Worm (Caenorhabditis elegans) whole organism, L1 larva: ENCODE results near the gene sec-24.1.

Experiments
- C16A3.4 ChIP-seq: fragments of 150-350 bp; optimal IDR thresholded peaks from 2 replicates; lab custom pipeline; 2014; ENCODE audit warnings: missing biosample characterization, missing genetic modification characterization
- alr-1 ChIP-seq: fragments of 200-800 bp; sonication (Bioruptor generic); optimal IDR thresholded peaks from 2 replicates; lab custom pipeline; 2018; ENCODE audit warnings: borderline replicate concordance, mild to moderate bottlenecking, missing genetic modification characterization, missing compliant biosample characterization
- aly-2 ChIP-seq: fragments of 150-350 bp; optimal IDR thresholded peaks from 2 replicates; lab custom pipeline; 2014; ENCODE audit warnings: missing biosample characterization, missing genetic modification characterization
- ama-1 ChIP-seq: fragments of 150-350 bp; optimal IDR thresholded peaks from 2 replicates; lab custom pipeline; 2014
- blmp-1 ChIP-seq: fragments of 150-350 bp; optimal IDR thresholded peaks from 2 replicates; lab custom pipeline; 2014; ENCODE audit warnings: missing biosample characterization, missing genetic modification characterization
- ceh-8 ChIP-seq: fragments of 200-800 bp; sonication (Bioruptor generic); optimal IDR thresholded peaks from 2 replicates; lab custom pipeline; 2018; ENCODE audit warnings: mild to moderate bottlenecking, missing genetic modification characterization, moderate library complexity, missing compliant biosample characterization
- ceh-82 ChIP-seq, 3 experiments: fragments of 150-350 bp in 1 of 3; sonication (generic microtip) in 2 of 3; optimal IDR thresholded peaks; 2 replicates each; lab custom pipeline; 2014 to 2017; ENCODE audit warnings: missing biosample characterization in 3 of 3, missing genetic modification characterization in 3 of 3
- ceh-90 ChIP-seq: sonication (generic microtip); optimal IDR thresholded peaks from 2 replicates; lab custom pipeline; 2016; ENCODE audit warnings: missing genetic modification characterization, missing compliant biosample characterization
- dpl-1 ChIP-seq, 3 experiments: fragments of 150-350 bp in 2 of 3; sonication (generic microtip) in 1 of 3; optimal IDR thresholded peaks; 2 replicates each; lab custom pipeline; 2014 to 2017; ENCODE audit warnings: missing biosample characterization in 3 of 3, missing genetic modification characterization in 3 of 3, missing genetic modification reagents in 3 of 3
- efl-1 ChIP-seq, 4 experiments: fragments of 150-350 bp; optimal IDR thresholded peaks in 3 of 4; peaks in 1 of 4; 1 replicate in 1 of 4; 2 replicates in 3 of 4; lab custom pipeline; 2014; ENCODE audit warnings: missing biosample characterization in 2 of 4, missing genetic modification characterization in 2 of 4, missing genetic modification reagents in 2 of 4
- egl-27 ChIP-seq, 2 experiments: fragments of 150-350 bp in 1 of 2; sonication (generic microtip); optimal IDR thresholded peaks; 3 replicates each; lab custom pipeline; 2017 to 2018; ENCODE audit warnings: missing biosample characterization in 2 of 2, missing genetic modification characterization in 2 of 2, missing genetic modification reagents in 2 of 2
- elt-3 ChIP-seq, 6 experiments: fragments of 150-350 bp in 1 of 6; sonication (generic microtip); optimal IDR thresholded peaks; 2 replicates each; lab custom pipeline; 2017 to 2018; ENCODE audit warnings: missing biosample characterization in 6 of 6, missing genetic modification characterization in 6 of 6, inconsistent platforms in 1 of 6
- fkh-4 ChIP-seq: sonication (generic microtip); optimal IDR thresholded peaks from 2 replicates; lab custom pipeline; 2016; ENCODE audit warnings: missing compliant biosample characterization, missing genetic modification characterization, borderline replicate concordance
- fkh-8 ChIP-seq: sonication (generic microtip); optimal IDR thresholded peaks from 2 replicates; lab custom pipeline; 2016; ENCODE audit warnings: mild to moderate bottlenecking, missing genetic modification characterization, missing compliant biosample characterization
- fos-1 ChIP-seq: fragments of 150-350 bp; optimal IDR thresholded peaks from 2 replicates; lab custom pipeline; 2014; ENCODE audit warnings: missing biosample characterization, missing genetic modification characterization
- isw-1 ChIP-seq: fragments of 200-800 bp; sonication (Bioruptor generic); IDR thresholded peaks from 2 replicates; pipeline ENCODE4 v1.3.6; 2022; ENCODE audit warnings: missing genetic modification characterization, missing compliant biosample characterization
- lin-13 ChIP-seq: fragments of 150-350 bp; optimal IDR thresholded peaks from 2 replicates; lab custom pipeline; 2014; ENCODE audit warnings: missing biosample characterization, missing genetic modification reagents, missing genetic modification characterization
- lin-35 ChIP-seq, 2 experiments: fragments of 150-350 bp; optimal IDR thresholded peaks; 2 replicates each; lab custom pipeline; 2014; ENCODE audit warnings: missing biosample characterization in 2 of 2, missing genetic modification characterization in 2 of 2, missing genetic modification reagents in 2 of 2
- lin-39 ChIP-seq: fragments of 150-350 bp; optimal IDR thresholded peaks from 2 replicates; lab custom pipeline; 2014; ENCODE audit warnings: missing biosample characterization, missing genetic modification reagents, missing genetic modification characterization
- lsy-2 ChIP-seq, 2 experiments: fragments of 150-350 bp; optimal IDR thresholded peaks; 2 replicates each; lab custom pipeline; 2014; ENCODE audit warnings: missing biosample characterization in 2 of 2, missing genetic modification characterization in 2 of 2
- mep-1 ChIP-seq: fragments of 150-350 bp; optimal IDR thresholded peaks from 2 replicates; lab custom pipeline; 2014; ENCODE audit warnings: missing biosample characterization, missing genetic modification characterization
- nhr-12 ChIP-seq: sonication (generic microtip); optimal IDR thresholded peaks from 2 replicates; lab custom pipeline; 2017; ENCODE audit warnings: missing biosample characterization, missing genetic modification characterization
- nhr-28 ChIP-seq: fragments of 150-350 bp; optimal IDR thresholded peaks from 2 replicates; lab custom pipeline; 2014; ENCODE audit warnings: missing biosample characterization, missing genetic modification characterization
- nhr-71 ChIP-seq: sonication (generic microtip); optimal IDR thresholded peaks from 2 replicates; lab custom pipeline; 2016; ENCODE audit warnings: mild to moderate bottlenecking, missing genetic modification characterization, moderate library complexity, missing compliant biosample characterization
- nhr-76 ChIP-seq: sonication (generic microtip); optimal IDR thresholded peaks from 2 replicates; lab custom pipeline; 2017; ENCODE audit warnings: missing biosample characterization, missing genetic modification characterization
- nhr-77 ChIP-seq: fragments of 150-350 bp; optimal IDR thresholded peaks from 2 replicates; lab custom pipeline; 2014; ENCODE audit warnings: missing biosample characterization, missing genetic modification characterization
- nhr-85 ChIP-seq: sonication (generic microtip); peaks from one replicate; lab custom pipeline; 2016; ENCODE audit warnings: missing genetic modification characterization, inconsistent platforms, missing compliant biosample characterization
- nhr-90 ChIP-seq: sonication (generic microtip); optimal IDR thresholded peaks from 2 replicates; lab custom pipeline; 2016; ENCODE audit warnings: mild to moderate bottlenecking, missing genetic modification characterization, missing compliant biosample characterization; ENCODE audit not compliant: poor library complexity
- pax-3 ChIP-seq: fragments of 200-800 bp; sonication (Bioruptor generic); optimal IDR thresholded peaks from 2 replicates; lab custom pipeline; 2018; ENCODE audit warnings: mild to moderate bottlenecking, missing genetic modification characterization, moderate library complexity, missing compliant biosample characterization
- skn-1 ChIP-seq: fragments of 150-350 bp; optimal IDR thresholded peaks from 2 replicates; lab custom pipeline; 2014; ENCODE audit warnings: missing biosample characterization, missing genetic modification characterization
- snu-23 ChIP-seq: sonication (generic microtip); optimal IDR thresholded peaks from 2 replicates; lab custom pipeline; 2016; ENCODE audit warnings: missing genetic modification characterization, missing compliant biosample characterization
- swsn-7 ChIP-seq: sonication (generic microtip); optimal IDR thresholded peaks from 2 replicates; lab custom pipeline; 2016; ENCODE audit warnings: missing genetic modification characterization, missing compliant biosample characterization
- tbx-2 ChIP-seq: sonication (generic microtip); optimal IDR thresholded peaks from 2 replicates; lab custom pipeline; 2016; ENCODE audit warnings: missing genetic modification characterization, missing compliant biosample characterization
- unc-86 ChIP-seq: sonication (generic microtip); optimal IDR thresholded peaks from 2 replicates; lab custom pipeline; 2016; ENCODE audit warnings: missing genetic modification characterization, missing compliant biosample characterization
- unc-98 ChIP-seq: fragments of 200-800 bp; sonication (Bioruptor generic); IDR thresholded peaks from 2 replicates; pipeline ENCODE4 v1.3.6; 2022; ENCODE audit warnings: missing genetic modification characterization, missing compliant biosample characterization
- vab-15 ChIP-seq: sonication (generic microtip); optimal IDR thresholded peaks from 2 replicates; lab custom pipeline; 2017; ENCODE audit warnings: missing genotype, mild to moderate bottlenecking, missing genetic modification characterization, missing compliant biosample characterization
- zip-4 ChIP-seq: fragments of 200-800 bp; sonication (Bioruptor generic); optimal IDR thresholded peaks from 2 replicates; lab custom pipeline; 2018; ENCODE audit warnings: mild to moderate bottlenecking, missing genetic modification characterization, moderate library complexity, missing compliant biosample characterization
- ztf-11 ChIP-seq, 2 experiments: sonication (generic microtip); optimal IDR thresholded peaks; 2 replicates each; lab custom pipeline; 2016 to 2017; ENCODE audit warnings: missing genetic modification characterization in 2 of 2, missing biosample characterization in 1 of 2, missing compliant biosample characterization in 1 of 2
- ztf-4 ChIP-seq: fragments of 150-350 bp; optimal IDR thresholded peaks from 2 replicates; lab custom pipeline; 2014; ENCODE audit warnings: missing biosample characterization, missing genetic modification characterization

The sec-24.1 gene

ce11 chrIV:11568249-11568940, 2.4 kb upstream of the sec-24.1 start:
- TF ChIP-seq pax-3 (tag; lab: Kevin White, UChicago) = no peak
- TF ChIP-seq lsy-2 (tag; optimal IDR thresholded peaks at IDR 0.05; lab: Kevin White, UChicago) = no peak
- TF ChIP-seq nhr-85 (tag; lab: Kevin White, UChicago) = peak; percentile 16
- TF ChIP-seq zip-4 = no peak
- TF ChIP-seq efl-1 (optimal IDR thresholded peaks at IDR 0.05; lab: Kevin White, UChicago) = no peak
- TF ChIP-seq efl-1 (GFP tag; optimal IDR thresholded peaks at IDR 0.05 in 1 of 2; lab: Kevin White, UChicago) = peak in 1 of 2 experiments; percentile 85
- TF ChIP-seq nhr-76 = no peak
- TF ChIP-seq, all 84 proteins: peak for 2

DNA sequence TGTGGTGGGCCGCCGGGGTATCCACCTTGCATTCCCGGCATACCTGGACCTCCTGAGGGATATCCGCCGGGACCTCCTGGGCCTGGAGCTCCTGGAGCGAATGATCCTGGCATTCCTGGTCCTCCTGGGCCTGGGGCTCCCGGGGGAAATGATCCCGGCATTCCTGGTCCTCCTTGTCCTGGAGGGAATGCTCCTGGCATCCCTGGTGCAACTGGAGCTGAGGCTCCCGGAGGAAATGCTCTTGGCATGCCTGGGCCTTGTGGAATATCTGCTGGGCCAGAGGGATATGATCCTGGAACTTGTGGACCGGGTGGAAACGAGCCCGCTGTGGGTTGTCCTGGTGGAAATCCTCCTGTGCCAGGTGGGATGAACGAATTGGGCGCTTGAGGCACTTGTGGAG, 972 bp downstream of the sec-24.1 start:
- TF ChIP-seq ceh-8 (GFP tag; lab: Kevin White, UChicago) = peak; percentile 41
- peak; percentile 19 for TF ChIP-seq alr-1 (tag; lab: Kevin White, UChicago)
- TF ChIP-seq nhr-90 = no peak
- no peak for TF ChIP-seq skn-1 (tag; lab: Kevin White, UChicago)
- no peak for TF ChIP-seq efl-1 (optimal IDR thresholded peaks at IDR 0.05; lab: Kevin White, UChicago)
- TF ChIP-seq efl-1 (GFP tag; optimal IDR thresholded peaks at IDR 0.05 in 1 of 2; lab: Kevin White, UChicago) = peak in 1 of 2 experiments; percentile 78
- TF ChIP-seq fkh-4 (tag; lab: Kevin White, UChicago) = no peak

DNA sequence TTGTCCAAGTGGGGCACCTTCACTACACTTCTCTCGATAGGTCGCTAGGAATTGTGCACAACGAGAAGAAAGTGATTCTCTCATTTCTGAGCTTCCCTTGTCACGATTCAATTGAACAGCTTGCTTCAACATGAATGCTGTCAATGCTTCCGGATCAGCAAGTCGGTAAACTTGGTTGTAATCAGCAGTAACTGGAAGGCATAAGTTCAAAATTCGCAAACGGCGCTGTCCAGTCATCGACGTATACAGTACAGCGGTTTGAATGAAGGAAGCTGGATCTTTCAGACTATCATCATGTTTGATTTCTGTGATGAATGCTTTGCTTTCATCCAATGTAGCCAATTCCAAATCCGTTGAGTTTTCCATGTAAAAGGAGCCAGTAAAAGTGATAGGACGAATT, 2.9 kb downstream of the sec-24.1 start:
- no peak for TF ChIP-seq isw-1 (GFP tag; lab: Robert Waterston, UW)
- no peak for TF ChIP-seq lin-13 (GFP tag; lab: Kevin White, UChicago)

ce11 chrIV:11561677-11562076, 4.3 kb downstream of the sec-24.1 start, which contains the start of gene F12F6.7:
F12F6.7 (minus strand) TSS chrIV:11561833.
- TF ChIP-seq unc-86 = no peak
- TF ChIP-seq ztf-4 (tag; lab: Kevin White, UChicago) = no peak
- peak in 1 of 2 experiments; percentile 63 for TF ChIP-seq lin-35 (GFP tag; optimal IDR thresholded peaks at IDR 0.05; lab: Kevin White, UChicago)
- peak in 2 of 3 experiments; percentile 53 to 74 for TF ChIP-seq dpl-1 (GFP tag; optimal IDR thresholded peaks at IDR 0.05; lab: Kevin White, UChicago)
- no peak for TF ChIP-seq ceh-90
- TF ChIP-seq nhr-12 (tag; lab: Kevin White, UChicago) = no peak
- no peak for TF ChIP-seq C16A3.4
- no peak for TF ChIP-seq fkh-8
- TF ChIP-seq ama-1 (lab: Kevin White, UChicago) = no peak
- TF ChIP-seq efl-1 (optimal IDR thresholded peaks at IDR 0.05; lab: Kevin White, UChicago) = peak; percentile 40 to 67
- peak; percentile 55 to 91 for TF ChIP-seq efl-1 (GFP tag; optimal IDR thresholded peaks at IDR 0.05 in 1 of 2; lab: Kevin White, UChicago)
- no peak for TF ChIP-seq skn-1 (tag; lab: Kevin White, UChicago)
- TF ChIP-seq aly-2 (tag; lab: Kevin White, UChicago) = peak; percentile 83
- TF ChIP-seq nhr-77 (tag; lab: Kevin White, UChicago) = no peak
- TF ChIP-seq nhr-85 (tag; lab: Kevin White, UChicago) = peak; percentile 20
- TF ChIP-seq, all 84 proteins: peak for 5

DNA sequence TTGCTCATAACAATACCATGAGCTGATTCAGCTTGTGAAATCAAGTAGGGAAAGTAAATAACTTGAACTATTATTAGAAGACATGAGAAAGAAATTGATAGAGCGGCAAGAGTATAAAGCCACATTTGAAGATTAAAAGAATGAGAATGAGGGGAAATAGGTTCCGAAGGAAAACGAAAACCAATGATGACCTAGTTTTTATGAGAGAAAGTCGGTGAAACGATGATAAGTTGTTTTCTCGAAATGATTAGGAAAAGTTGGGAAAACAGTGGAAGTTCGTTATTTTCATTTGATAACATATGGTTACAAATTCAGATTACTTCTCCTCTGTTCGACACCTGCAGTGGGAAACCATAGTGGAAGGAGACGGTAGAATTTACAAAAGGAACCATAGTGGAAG, 14.2 kb downstream of the sec-24.1 start, which contains the start of gene col-128:
TSS of gene col-128 (minus strand) at position 148 of the 400 bp plus-strand sequence.
- TF ChIP-seq unc-98 (GFP tag; lab: Robert Waterston, UW) (no peak), fos-1 (tag; lab: Kevin White, UChicago) (no peak), nhr-28 (tag; lab: Kevin White, UChicago) (no peak), skn-1 (tag; lab: Kevin White, UChicago) (no peak), blmp-1 (tag; lab: Kevin White, UChicago) (peak; percentile 95), ceh-82 (tag; optimal IDR thresholded peaks at IDR 0.05; lab: Kevin White, UChicago) (no peak), nhr-71 (tag; lab: Kevin White, UChicago) (no peak)

ce11 chrIV:11549694-11550093, 16.3 kb downstream of the sec-24.1 start:
- TF ChIP-seq elt-3 (tag; optimal IDR thresholded peaks at IDR 0.05; lab: Kevin White, UChicago) = peak in 5 of 6 experiments; percentile 17 to 84 (median 58)
- peak; percentile 12 for TF ChIP-seq vab-15 (tag; lab: Kevin White, UChicago)
- TF ChIP-seq lin-39 (tag; lab: Kevin White, UChicago) = peak; percentile 28
- no peak for TF ChIP-seq egl-27 (tag; optimal IDR thresholded peaks at IDR 0.05; lab: Kevin White, UChicago)
- peak; percentile 27 for TF ChIP-seq ztf-4 (tag; lab: Kevin White, UChicago)
- TF ChIP-seq swsn-7 (tag; lab: Kevin White, UChicago) = peak; percentile 80
- peak; percentile 72 for TF ChIP-seq tbx-2 (tag; lab: Kevin White, UChicago)
- peak; percentile 92 for TF ChIP-seq snu-23 (GFP tag; lab: Kevin White, UChicago)
- no peak for TF ChIP-seq nhr-12 (tag; lab: Kevin White, UChicago)
- no peak for TF ChIP-seq alr-1 (tag; lab: Kevin White, UChicago)
- TF ChIP-seq blmp-1 (tag; lab: Kevin White, UChicago) = peak; percentile 52
- peak; percentile 88 for TF ChIP-seq aly-2 (tag; lab: Kevin White, UChicago)
- peak in 1 of 2 experiments; percentile 57 for TF ChIP-seq ztf-11 (tag; optimal IDR thresholded peaks at IDR 0.05; lab: Kevin White, UChicago)
- peak; percentile 86 for TF ChIP-seq nhr-90
- TF ChIP-seq pax-3 (tag; lab: Kevin White, UChicago) = peak; percentile 20
- peak; percentile 75 for TF ChIP-seq nhr-85 (tag; lab: Kevin White, UChicago)
- TF ChIP-seq mep-1 (tag; lab: Kevin White, UChicago) = peak; percentile 95
